Worm (Caenorhabditis elegans): ENCODE measurements around the gene F57B9.1.

The F57B9.1 gene

ce11 chrIII:6935269-6936017, 26.4 kb upstream of the F57B9.1 start, which contains the start of the genes F57B9.8 and coq-2:
Gene F57B9.8 (minus strand): TSS chrIII:6935319.
Gene coq-2 (plus strand): TSS chrIII:6935967.
- no peak for TF ChIP-seq lin-13 (tag; optimal IDR thresholded peaks at IDR 0.05)

- TF ChIP-seq ces-1 (GFP tag; optimal IDR thresholded peaks at IDR 0.05), result no peak
- TF ChIP-seq ceh-39 (tag; optimal IDR thresholded peaks at IDR 0.05), result no peak
- TF ChIP-seq elt-1 (tag; optimal IDR thresholded peaks at IDR 0.05; ENCODE audit: borderline replicate concordance, insufficient read depth), result no peak
- no peak for TF ChIP-seq hlh-1 (tag; optimal IDR thresholded peaks at IDR 0.05)
- no peak for TF ChIP-seq nhr-12 (tag; optimal IDR thresholded peaks at IDR 0.05)
- TF ChIP-seq unc-39 (tag; optimal IDR thresholded peaks at IDR 0.05), result no peak
- TF ChIP-seq ztf-11 (tag; optimal IDR thresholded peaks at IDR 0.05), result no peak
- no peak for TF ChIP-seq lin-32 (GFP tag; optimal IDR thresholded peaks at IDR 0.05)
- TF ChIP-seq snpc-4 (tag; optimal IDR thresholded peaks at IDR 0.05), result no peak
- no peak for TF ChIP-seq cnd-1 (tag; optimal IDR thresholded peaks at IDR 0.05)
- TF ChIP-seq nhr-237 (tag; optimal IDR thresholded peaks at IDR 0.05), result no peak
- TF ChIP-seq flh-1 (GFP tag; optimal IDR thresholded peaks at IDR 0.05), result no peak
- TF ChIP-seq ham-2 (GFP tag; optimal IDR thresholded peaks at IDR 0.05), result no peak
- no peak for TF ChIP-seq drap-1 (GFP tag; optimal IDR thresholded peaks at IDR 0.05)
- TF ChIP-seq elt-3 (tag; optimal IDR thresholded peaks at IDR 0.05), result no peak
- TF ChIP-seq ceh-43 (GFP tag; optimal IDR thresholded peaks at IDR 0.05), result no peak
These were observed 22.4 kb upstream of the F57B9.1 start, which contains the start of gene F57B9.3 for ce11 chrIII:6939523-6939922. Gene F57B9.3 (plus strand): TSS chrIII:6939823.

- TF ChIP-seq M03D4.4 (tag; optimal IDR thresholded peaks at IDR 0.05) (no peak), mep-1 (tag; optimal IDR thresholded peaks at IDR 0.05) (no peak), nhr-237 (tag; optimal IDR thresholded peaks at IDR 0.05) (no peak), lin-32 (GFP tag; optimal IDR thresholded peaks at IDR 0.05) (no peak)
These were observed 16.6 kb upstream of the F57B9.1 start for ce11 chrIII:6945319-6945718.

- no peak for TF ChIP-seq lsy-2 (tag; optimal IDR thresholded peaks at IDR 0.05)
- no peak for TF ChIP-seq ceh-39 (tag; optimal IDR thresholded peaks at IDR 0.05)
- TF ChIP-seq mep-1 (tag; optimal IDR thresholded peaks at IDR 0.05), result no peak
- TF ChIP-seq ztf-11 (tag; optimal IDR thresholded peaks at IDR 0.05), result no peak
- TF ChIP-seq hlh-1 (tag; optimal IDR thresholded peaks at IDR 0.05), result no peak
- TF ChIP-seq tbx-8 (GFP tag; optimal IDR thresholded peaks at IDR 0.05), result no peak
- no peak for TF ChIP-seq ham-2 (GFP tag; optimal IDR thresholded peaks at IDR 0.05)
- TF ChIP-seq nhr-237 (tag; optimal IDR thresholded peaks at IDR 0.05), result no peak
- no peak for TF ChIP-seq unc-62 (GFP tag; optimal IDR thresholded peaks at IDR 0.05)
- no peak for TF ChIP-seq elt-1 (tag; optimal IDR thresholded peaks at IDR 0.05; ENCODE audit: borderline replicate concordance, insufficient read depth)
- TF ChIP-seq ceh-83 (GFP tag; optimal IDR thresholded peaks at IDR 0.05), result no peak
These were observed 16.1 kb upstream of the F57B9.1 start, which contains the start of gene abu-13 for ce11 chrIII:6945747-6946146. Gene abu-13 (minus strand): TSS chrIII:6945898.

- no peak for TF ChIP-seq unc-62 (GFP tag; optimal IDR thresholded peaks at IDR 0.05)
- TF ChIP-seq snpc-4 (tag; optimal IDR thresholded peaks at IDR 0.05), result no peak
- no peak for TF ChIP-seq zip-8 (tag; optimal IDR thresholded peaks at IDR 0.05)
- no peak for TF ChIP-seq mls-2 (tag; optimal IDR thresholded peaks at IDR 0.05)
- no peak for TF ChIP-seq mep-1 (tag; optimal IDR thresholded peaks at IDR 0.05)
- peak; percentile 58 for TF ChIP-seq hlh-1 (tag; optimal IDR thresholded peaks at IDR 0.05)
- TF ChIP-seq ceh-39 (tag; optimal IDR thresholded peaks at IDR 0.05), result no peak
These were observed 15.5 kb upstream of the F57B9.1 start, which contains the start of gene let-711 for ce11 chrIII:6946382-6946781. Gene let-711 (plus strand): TSS chrIII:6946718.

- TF ChIP-seq unc-120 (tag; optimal IDR thresholded peaks at IDR 0.05; ENCODE audit: poor library complexity, severe bottlenecking) (peak; percentile 53), nhr-28 (tag; optimal IDR thresholded peaks at IDR 0.05) (no peak), ceh-83 (GFP tag; optimal IDR thresholded peaks at IDR 0.05) (no peak), M03D4.4 (tag; optimal IDR thresholded peaks at IDR 0.05) (peak; percentile 22), hlh-1 (tag; optimal IDR thresholded peaks at IDR 0.05) (peak; percentile 77), lin-13 (tag; optimal IDR thresholded peaks at IDR 0.05) (no peak)
These were observed 14.0 kb upstream of the F57B9.1 start for ce11 chrIII:6947896-6948295.

Measured in whole organism, mixed stage, embryonic.